Fruit fly (Drosophila melanogaster) whole organism: Measurements from ENCODE around the gene Pfas.

Experiments
- pan ChIP-seq: fragments of >200 bp; optimal IDR thresholded peaks from 2 replicates; lab custom pipeline; 2017
- psq ChIP-seq: fragments of >200 bp; optimal IDR thresholded peaks from 2 replicates; lab custom pipeline; 2017

DNA sequence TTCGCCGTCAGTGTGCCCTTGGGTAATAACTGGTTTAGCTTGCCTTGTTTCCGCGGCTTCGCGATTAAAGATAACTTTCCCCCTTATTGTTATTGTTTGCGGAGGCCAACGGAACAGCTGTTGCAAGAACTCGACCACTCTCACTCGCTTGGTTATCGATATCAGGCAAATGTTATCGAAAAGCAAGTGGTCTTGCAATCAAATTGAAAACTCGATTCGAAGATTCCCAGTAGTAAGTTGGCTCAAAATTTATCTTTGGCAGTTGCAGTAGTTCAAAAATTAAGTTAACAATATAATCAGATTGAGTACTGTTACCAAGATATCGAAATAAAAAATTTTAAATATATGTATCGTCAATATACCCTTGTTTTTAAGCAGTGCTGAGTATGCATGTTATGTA lies 20.0 kb upstream of the Pfas start, which contains the start of the genes Fbw5 and CG9147:
- TF ChIP-seq pan (lab: Kevin White, UChicago) (peak; percentile 97), psq (lab: Kevin White, UChicago) (no peak)
